Worm (Caenorhabditis elegans): ENCODE results near the gene F36H5.17.

ce11 chrII:1706385-1706784, 49.6 kb downstream of the F36H5.17 start, which contains the start of gene sdz-18:
- TF ChIP-seq nhr-12 (tag; optimal IDR thresholded peaks at IDR 0.05): no peak
- no peak for TF ChIP-seq unc-39 (tag; optimal IDR thresholded peaks at IDR 0.05)
- TF ChIP-seq elt-1 (tag; optimal IDR thresholded peaks at IDR 0.05): no peak
- TF ChIP-seq lin-39 (tag; optimal IDR thresholded peaks at IDR 0.05): no peak
- no peak for TF ChIP-seq peb-1 (tag; optimal IDR thresholded peaks at IDR 0.05)
- TF ChIP-seq ztf-11 (tag; optimal IDR thresholded peaks at IDR 0.05): no peak
- TF ChIP-seq lin-13 (GFP tag; optimal IDR thresholded peaks at IDR 0.05): no peak
- no peak for TF ChIP-seq fos-1 (tag; optimal IDR thresholded peaks at IDR 0.05)
- no peak for TF ChIP-seq nhr-237 (tag; optimal IDR thresholded peaks at IDR 0.05)
